Worm (Caenorhabditis elegans) whole organism, L4/young adult: ENCODE data around the gene oig-5.
"Not testable (repeated sequence)": the region's sequence is repeated elsewhere in the genome, so short reads cannot be mapped to it uniquely, and the experiment has no call there.

Source experiments
- W03F9.2 ChIP-seq: fragments of 150-350 bp; optimal IDR thresholded peaks from 2 replicates; lab custom pipeline; 2014; ENCODE audit warnings: missing biosample characterization, missing genetic modification characterization
- dao-5 ChIP-seq: sonication (generic microtip); optimal IDR thresholded peaks from 2 replicates; lab custom pipeline; 2016; ENCODE audit warnings: missing genotype, missing genetic modification characterization, moderate library complexity, missing compliant biosample characterization
- him-1 ChIP-seq: sonication (generic microtip); optimal IDR thresholded peaks from 2 replicates; lab custom pipeline; 2016; ENCODE audit warnings: missing genotype, missing genetic modification reagents, missing genetic modification characterization, missing compliant biosample characterization

DNA sequence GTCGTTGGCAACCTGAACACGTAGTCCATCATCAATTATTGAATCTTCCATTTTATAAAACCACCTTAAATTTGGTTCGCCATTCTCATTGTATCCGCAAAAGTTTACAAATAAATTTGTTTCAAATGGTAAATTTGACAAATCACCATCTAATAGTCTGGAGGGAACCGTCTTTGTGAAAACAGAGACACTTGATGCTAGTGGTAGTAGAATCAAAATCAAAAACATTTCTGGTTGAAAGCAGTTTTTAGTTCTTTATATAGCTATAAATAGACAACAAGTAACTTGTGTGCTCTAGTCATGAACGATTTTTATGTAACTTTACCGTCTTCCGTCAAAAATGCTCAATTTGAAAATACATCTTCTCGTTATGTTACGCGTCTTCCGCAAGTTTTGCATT lies 36.1 kb downstream of the oig-5 start, which contains the start of gene Y57G11C.20:
- not testable (repeated sequence) for TF ChIP-seq W03F9.2; dao-5 (tag; lab: Kevin White, UChicago); him-1 (tag; lab: Kevin White, UChicago)
